Worm (Caenorhabditis elegans): ENCODE results near the gene F55A11.4.
A peak's percentile ranks its signal among the peaks of the same experiment; 100 is the strongest.

ce11 chrV:11794172-11794571 lies 23.9 kb downstream of the F55A11.4 start:
- TF ChIP-seq mep-1 (tag; optimal IDR thresholded peaks at IDR 0.05) (no peak), mdl-1 (tag; optimal IDR thresholded peaks at IDR 0.05) (peak; percentile 18 to 42), egl-27 (tag; optimal IDR thresholded peaks at IDR 0.05) (no peak), lsy-2 (tag; optimal IDR thresholded peaks at IDR 0.05) (no peak), aly-2 (tag; optimal IDR thresholded peaks at IDR 0.05) (no peak), pha-4 (GFP tag; IDR thresholded peaks at IDR 0.05) (no peak), pha-4 (tag; optimal IDR thresholded peaks at IDR 0.05) (no peak), nhr-25 (tag; optimal IDR thresholded peaks at IDR 0.05; ENCODE audit: borderline replicate concordance, insufficient read depth) (no peak), nhr-11 (tag; optimal IDR thresholded peaks at IDR 0.05) (no peak), F49E8.2 (tag; optimal IDR thresholded peaks at IDR 0.05; ENCODE audit: borderline replicate concordance) (no peak), spr-3 (GFP tag; optimal IDR thresholded peaks at IDR 0.05) (no peak), lin-39 (tag; optimal IDR thresholded peaks at IDR 0.05) (no peak), ztf-11 (tag; optimal IDR thresholded peaks at IDR 0.05) (no peak), fkh-10 (GFP tag; optimal IDR thresholded peaks at IDR 0.05) (no peak), R02D3.7 (tag; optimal IDR thresholded peaks at IDR 0.05) (no peak)
